Fruit fly (Drosophila melanogaster) whole organism: ENCODE measurements around the gene Cul5.

Source experiments
- CG8478 ChIP-seq: fragments of >200 bp; optimal IDR thresholded peaks from 2 replicates; lab custom pipeline; 2018; ENCODE audit warnings: inconsistent platforms
- Dll ChIP-seq: fragments of >200 bp; optimal IDR thresholded peaks from 2 replicates; lab custom pipeline; 2017
- EcR ChIP-seq, 2 experiments: fragments of >200 bp; optimal IDR thresholded peaks; 2 replicates each; lab custom pipeline; 2017; ENCODE audit warnings: missing biosample characterization in 2 of 2, missing genetic modification characterization in 2 of 2, missing genetic modification reagents in 2 of 2
- pan ChIP-seq: fragments of >200 bp; optimal IDR thresholded peaks from 2 replicates; lab custom pipeline; 2017
- psq ChIP-seq: fragments of >200 bp; optimal IDR thresholded peaks from 2 replicates; lab custom pipeline; 2017
- usp ChIP-seq: fragments of >200 bp; optimal IDR thresholded peaks from 2 replicates; lab custom pipeline; 2017; ENCODE audit warnings: missing biosample characterization, missing genetic modification characterization, mixed read lengths

Cul5 gene

DNA sequence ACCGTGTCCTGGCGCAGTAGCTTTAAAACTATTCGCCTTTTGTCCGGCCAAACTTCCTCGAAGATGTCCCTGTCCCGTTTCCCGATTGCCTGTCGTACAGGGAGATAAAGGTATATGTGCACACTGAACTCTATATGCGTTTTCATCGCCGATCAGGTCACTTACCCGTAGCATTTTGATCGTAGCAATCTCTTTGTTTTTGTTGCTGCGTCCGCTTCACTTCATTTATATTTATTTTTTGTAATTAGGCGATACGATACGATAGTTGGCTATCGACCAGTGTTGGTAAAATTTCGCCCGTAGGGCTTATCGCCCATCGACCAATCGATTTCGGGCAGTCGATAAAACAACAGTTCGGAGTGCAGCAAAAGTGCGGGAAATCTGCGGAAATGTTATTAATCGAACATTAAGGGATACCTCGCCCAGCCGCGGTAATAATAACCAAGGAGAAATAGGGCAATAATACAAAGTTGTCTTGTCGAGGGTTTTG, at the start of gene Cul5, which contains the start of gene Bicra:
Gene Cul5, minus strand, starts transcription at position 259 of the 490 bp plus-strand sequence.
Gene Bicra, plus strand, starts transcription at position 324 of the 490 bp plus-strand sequence.
- no peak for TF ChIP-seq psq (lab: Kevin White, UChicago)
- TF ChIP-seq EcR (GFP tag; optimal IDR thresholded peaks at IDR 0.05; lab: Kevin White, UChicago), result no peak
- no peak for TF ChIP-seq CG8478 (lab: Kevin White, UChicago)
- TF ChIP-seq Dll, result no peak
- no peak for TF ChIP-seq pan (lab: Kevin White, UChicago)
- no peak for TF ChIP-seq usp

DNA sequence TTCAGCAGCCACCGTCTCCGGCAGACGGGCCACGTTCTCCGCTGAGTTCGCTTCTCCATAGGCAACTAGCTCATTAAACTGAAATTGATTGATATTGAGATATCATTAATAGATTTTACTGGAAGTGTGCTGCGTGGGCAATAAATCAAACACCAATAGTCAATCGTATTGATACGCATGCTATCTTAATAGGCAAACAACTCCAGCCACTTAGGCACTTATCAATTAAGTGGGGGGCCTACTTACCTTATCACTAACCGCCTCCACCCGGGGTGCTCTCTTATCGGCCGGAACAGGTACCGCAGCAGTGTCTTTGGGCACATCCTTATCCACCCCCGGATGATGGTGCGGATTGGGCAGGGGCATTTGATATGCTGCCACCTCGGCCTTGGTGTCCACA, 49.0 kb upstream of the Cul5 start:
- TF ChIP-seq CG8478 (lab: Kevin White, UChicago) (no peak), psq (lab: Kevin White, UChicago) (no peak)

- no peak for TF ChIP-seq EcR (GFP tag; optimal IDR thresholded peaks at IDR 0.05; lab: Kevin White, UChicago)
- TF ChIP-seq Dll, result no peak
- TF ChIP-seq psq (lab: Kevin White, UChicago), result no peak
- no peak for TF ChIP-seq pan (lab: Kevin White, UChicago)
- no peak for TF ChIP-seq CG8478 (lab: Kevin White, UChicago)
- TF ChIP-seq usp, result no peak
These were observed 40.5 kb upstream of the Cul5 start for dm6 chr3R:29103227-29103626.

DNA sequence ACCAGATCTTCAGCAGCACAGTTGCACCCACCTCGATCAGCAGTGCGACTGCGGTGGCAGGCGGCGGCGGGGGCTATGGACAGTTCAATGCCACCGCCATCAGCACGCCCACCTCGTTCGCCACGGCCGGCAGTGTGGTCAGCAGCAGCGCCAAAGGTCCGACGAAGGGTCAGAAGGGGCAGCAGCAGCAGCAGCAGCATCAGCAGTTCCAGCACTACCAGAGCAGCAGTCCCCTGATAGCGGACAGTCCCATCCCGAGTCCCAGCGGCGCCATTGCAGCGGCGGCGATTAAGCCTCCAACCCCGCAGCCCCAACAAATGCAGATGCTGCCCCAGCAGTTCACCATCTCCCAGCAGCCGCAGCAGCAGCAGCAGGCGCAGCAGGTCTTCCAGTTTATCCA, 35.2 kb upstream of the Cul5 start:
- TF ChIP-seq EcR (GFP tag; optimal IDR thresholded peaks at IDR 0.05; lab: Kevin White, UChicago) (no peak), psq (lab: Kevin White, UChicago) (no peak), pan (lab: Kevin White, UChicago) (no peak), Dll (no peak), CG8478 (lab: Kevin White, UChicago) (no peak), usp (no peak)

DNA sequence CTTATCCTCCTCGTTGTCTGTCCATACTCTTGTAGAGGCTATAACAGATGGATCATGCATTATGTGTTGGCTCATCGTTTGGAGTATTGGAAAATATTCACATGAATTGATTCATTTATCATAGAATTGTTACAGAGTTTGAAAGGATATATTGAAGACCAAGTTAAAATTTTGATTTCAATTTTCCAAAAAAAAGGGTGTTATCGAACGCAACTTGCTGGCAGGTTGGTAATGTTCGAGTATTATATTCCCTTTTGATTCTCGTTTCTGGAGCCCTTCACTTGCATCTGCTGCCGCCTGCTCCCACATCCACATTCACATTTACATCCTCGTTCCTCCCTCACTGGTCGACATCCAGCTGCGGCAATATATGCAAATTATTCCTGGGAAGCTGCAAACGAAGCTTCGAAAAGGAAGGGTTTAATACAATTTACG, 33.3 kb upstream of the Cul5 start:
- no peak for TF ChIP-seq EcR (GFP tag; optimal IDR thresholded peaks at IDR 0.05; lab: Kevin White, UChicago)
- no peak for TF ChIP-seq pan (lab: Kevin White, UChicago)
- no peak for TF ChIP-seq CG8478 (lab: Kevin White, UChicago)
- TF ChIP-seq psq (lab: Kevin White, UChicago), result no peak
- TF ChIP-seq Dll, result no peak
- no peak for TF ChIP-seq usp

DNA sequence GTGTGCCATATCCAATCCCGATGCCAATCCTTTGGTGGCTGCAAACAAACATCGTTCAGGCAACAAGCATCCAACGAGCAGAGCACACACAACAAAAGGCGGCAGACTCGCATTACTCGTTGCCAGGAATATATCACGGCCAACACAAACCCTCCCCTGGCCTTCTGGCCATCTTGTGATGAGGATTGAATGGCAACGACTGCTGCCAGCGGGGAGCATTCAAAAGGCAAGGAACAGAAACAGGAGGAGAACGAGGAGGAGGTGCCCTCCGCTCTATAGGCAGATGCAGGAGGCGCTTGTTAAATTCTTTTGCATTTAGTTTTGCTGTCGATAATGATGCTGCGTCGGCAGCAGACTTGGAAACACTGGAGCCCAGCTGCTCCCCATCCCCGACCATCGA, 32.8 kb upstream of the Cul5 start:
- no peak for TF ChIP-seq EcR (GFP tag; optimal IDR thresholded peaks at IDR 0.05; lab: Kevin White, UChicago)
- TF ChIP-seq Dll, result peak; percentile 77

- TF ChIP-seq CG8478 (lab: Kevin White, UChicago), result no peak
- TF ChIP-seq pan (lab: Kevin White, UChicago), result no peak
- TF ChIP-seq psq (lab: Kevin White, UChicago), result no peak
- no peak for TF ChIP-seq usp
- TF ChIP-seq EcR (GFP tag; optimal IDR thresholded peaks at IDR 0.05; lab: Kevin White, UChicago), result no peak
- TF ChIP-seq Dll, result no peak
These were observed 31.4 kb upstream of the Cul5 start for dm6 chr3R:29094152-29094551.

dm6 chr3R:29091609-29092008, 28.8 kb upstream of the Cul5 start:
- no peak for TF ChIP-seq Dll
- TF ChIP-seq usp, result no peak
- TF ChIP-seq EcR (GFP tag; optimal IDR thresholded peaks at IDR 0.05; lab: Kevin White, UChicago), result no peak

- no peak for TF ChIP-seq EcR (GFP tag; optimal IDR thresholded peaks at IDR 0.05; lab: Kevin White, UChicago)
- no peak for TF ChIP-seq pan (lab: Kevin White, UChicago)
- TF ChIP-seq CG8478 (lab: Kevin White, UChicago), result no peak
- no peak for TF ChIP-seq psq (lab: Kevin White, UChicago)
- no peak for TF ChIP-seq Dll
- TF ChIP-seq usp, result no peak
These were observed 26.9 kb upstream of the Cul5 start for dm6 chr3R:29089662-29090007.

DNA sequence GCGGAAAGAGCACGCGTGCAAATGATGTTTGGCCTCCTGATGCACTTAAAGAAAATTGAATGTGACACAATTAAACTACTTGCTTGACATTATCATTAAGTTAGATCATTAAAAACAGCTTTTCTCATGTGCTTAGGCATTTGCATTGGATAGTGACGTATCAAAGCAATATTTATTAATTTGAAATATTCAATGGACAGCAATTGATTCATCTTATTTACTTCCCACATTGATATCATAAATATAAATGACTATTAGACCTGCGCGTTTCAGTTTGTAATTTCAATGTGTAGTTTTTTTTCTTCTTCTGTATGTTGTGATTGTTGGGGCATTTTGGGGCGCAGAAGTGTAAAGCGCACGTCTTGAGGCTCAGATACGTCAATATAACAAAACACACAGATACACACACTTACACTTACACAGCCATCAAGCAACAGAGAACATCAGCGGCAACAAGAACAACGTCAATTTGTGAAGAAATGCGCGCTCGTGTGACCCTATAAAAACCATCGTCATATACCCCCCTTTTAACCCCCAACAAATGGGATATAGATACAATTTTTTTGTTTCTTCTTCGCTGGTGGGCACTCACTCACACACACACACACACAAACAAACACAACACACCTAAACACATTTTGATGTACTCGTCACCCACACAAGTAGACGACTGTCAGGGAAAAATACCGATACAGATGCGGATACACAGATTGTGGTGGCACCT, 26.3 kb upstream of the Cul5 start:
- TF ChIP-seq pan (lab: Kevin White, UChicago), result no peak
- TF ChIP-seq EcR (GFP tag; optimal IDR thresholded peaks at IDR 0.05; lab: Kevin White, UChicago), result no peak
- TF ChIP-seq psq (lab: Kevin White, UChicago), result no peak
- TF ChIP-seq Dll, result no peak
- TF ChIP-seq CG8478 (lab: Kevin White, UChicago), result no peak
- TF ChIP-seq usp, result no peak

DNA sequence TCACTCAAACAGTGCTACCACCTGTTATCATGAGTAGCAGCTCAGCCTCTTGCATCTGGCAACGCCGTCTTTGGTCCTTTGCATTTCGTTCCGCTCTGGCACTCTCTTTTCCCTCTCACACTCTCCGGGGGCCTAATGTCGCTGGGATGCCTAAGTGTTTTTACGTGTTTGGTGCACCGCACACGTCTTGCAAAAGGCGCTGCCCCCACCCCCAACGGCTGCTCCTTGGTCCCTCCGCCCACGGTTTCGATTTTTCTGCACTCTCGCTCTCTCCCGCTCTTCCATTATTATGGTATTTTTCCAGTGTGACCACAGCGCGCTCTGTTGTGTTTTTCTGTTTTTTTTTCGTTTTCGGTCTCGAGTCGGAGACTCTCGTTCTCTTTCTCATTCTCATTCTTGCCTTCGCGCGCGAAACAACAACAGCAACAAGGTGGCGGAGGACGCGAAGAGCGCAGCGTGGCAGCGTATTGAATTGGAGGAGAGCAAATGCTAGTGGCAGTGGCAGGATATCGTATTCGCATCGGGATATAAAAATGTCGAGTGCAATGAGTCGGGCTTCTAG, 25.2 kb upstream of the Cul5 start:
- TF ChIP-seq Dll (peak; percentile 79), EcR (GFP tag; optimal IDR thresholded peaks at IDR 0.05; lab: Kevin White, UChicago) (no peak)

dm6 chr3R:29087302-29087782, 24.6 kb upstream of the Cul5 start:
- TF ChIP-seq psq (lab: Kevin White, UChicago), result no peak
- no peak for TF ChIP-seq Dll
- TF ChIP-seq EcR (GFP tag; optimal IDR thresholded peaks at IDR 0.05; lab: Kevin White, UChicago), result no peak
- TF ChIP-seq usp, result no peak
- no peak for TF ChIP-seq CG8478 (lab: Kevin White, UChicago)
- no peak for TF ChIP-seq pan (lab: Kevin White, UChicago)

DNA sequence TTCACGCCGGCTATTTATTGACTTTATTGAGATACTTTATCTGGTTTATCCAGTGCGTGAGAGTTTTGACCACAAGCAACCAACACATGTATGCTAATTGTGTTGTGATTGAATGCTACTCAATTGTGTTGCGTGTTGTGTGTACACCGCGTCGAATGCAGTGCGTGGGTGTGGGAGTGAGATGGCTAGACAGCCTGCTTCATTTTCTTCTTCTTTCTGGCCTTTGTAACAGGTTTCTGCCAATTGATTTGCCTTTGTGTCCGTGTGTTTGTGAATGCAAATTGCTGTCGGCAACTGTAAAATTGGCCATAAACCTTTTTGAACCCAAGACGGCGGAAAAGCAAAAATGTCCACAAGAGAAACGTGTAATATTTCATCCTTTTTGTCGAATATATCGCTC, 24.1 kb upstream of the Cul5 start:
- TF ChIP-seq pan (lab: Kevin White, UChicago) (no peak), psq (lab: Kevin White, UChicago) (no peak), CG8478 (lab: Kevin White, UChicago) (no peak), EcR (GFP tag; optimal IDR thresholded peaks at IDR 0.05; lab: Kevin White, UChicago) (no peak), Dll (no peak), usp (no peak)
